Worm (Caenorhabditis elegans) whole organism, L1 larva: ENCODE measurements around the gene rbr-2.

Experiments used
- C04F5.9 ChIP-seq: sonication (generic microtip); optimal IDR thresholded peaks from 2 replicates; lab custom pipeline; 2016; ENCODE audit warnings: missing genetic modification characterization, missing compliant biosample characterization
- C34B4.2 ChIP-seq: sonication (generic microtip); optimal IDR thresholded peaks from 2 replicates; lab custom pipeline; 2017; ENCODE audit warnings: mild to moderate bottlenecking, missing genetic modification characterization, missing compliant biosample characterization
- alr-1 ChIP-seq: fragments of 200-800 bp; sonication (Bioruptor generic); optimal IDR thresholded peaks from 2 replicates; lab custom pipeline; 2018; ENCODE audit warnings: borderline replicate concordance, mild to moderate bottlenecking, missing genetic modification characterization, missing compliant biosample characterization
- ama-1 ChIP-seq: fragments of 150-350 bp; optimal IDR thresholded peaks from 2 replicates; lab custom pipeline; 2014
- blmp-1 ChIP-seq: fragments of 150-350 bp; optimal IDR thresholded peaks from 2 replicates; lab custom pipeline; 2014; ENCODE audit warnings: missing biosample characterization, missing genetic modification characterization
- ceh-8 ChIP-seq: fragments of 200-800 bp; sonication (Bioruptor generic); optimal IDR thresholded peaks from 2 replicates; lab custom pipeline; 2018; ENCODE audit warnings: mild to moderate bottlenecking, missing genetic modification characterization, moderate library complexity, missing compliant biosample characterization
- efl-1 ChIP-seq, 4 experiments: fragments of 150-350 bp; optimal IDR thresholded peaks in 3 of 4; peaks in 1 of 4; 1 replicate in 1 of 4; 2 replicates in 3 of 4; lab custom pipeline; 2014; ENCODE audit warnings: missing biosample characterization in 2 of 4, missing genetic modification characterization in 2 of 4, missing genetic modification reagents in 2 of 4
- egl-13 ChIP-seq: sonication (generic microtip); optimal IDR thresholded peaks from 2 replicates; lab custom pipeline; 2016; ENCODE audit warnings: missing genotype, missing genetic modification reagents, missing genetic modification characterization, missing compliant biosample characterization
- elt-2 ChIP-seq: sonication (generic microtip); optimal IDR thresholded peaks from 2 replicates; lab custom pipeline; 2016; ENCODE audit warnings: missing genetic modification characterization, mild to moderate bottlenecking, inconsistent platforms, missing compliant biosample characterization, missing genetic modification reagents
- elt-3 ChIP-seq, 6 experiments: fragments of 150-350 bp in 1 of 6; sonication (generic microtip); optimal IDR thresholded peaks; 2 replicates each; lab custom pipeline; 2017 to 2018; ENCODE audit warnings: missing biosample characterization in 6 of 6, missing genetic modification characterization in 6 of 6, inconsistent platforms in 1 of 6
- fkh-4 ChIP-seq: sonication (generic microtip); optimal IDR thresholded peaks from 2 replicates; lab custom pipeline; 2016; ENCODE audit warnings: missing compliant biosample characterization, missing genetic modification characterization, borderline replicate concordance
- fos-1 ChIP-seq: fragments of 150-350 bp; optimal IDR thresholded peaks from 2 replicates; lab custom pipeline; 2014; ENCODE audit warnings: missing biosample characterization, missing genetic modification characterization
- grh-1 ChIP-seq: fragments of 200-800 bp; sonication (Bioruptor generic); IDR thresholded peaks from 2 replicates; pipeline ENCODE4 v1.3.6; 2022; ENCODE audit warnings: missing genetic modification reagents, missing genetic modification characterization, missing compliant biosample characterization
- lin-14 ChIP-seq: fragments of 200-800 bp; sonication (Bioruptor generic); optimal IDR thresholded peaks from 2 replicates; lab custom pipeline; 2018; ENCODE audit warnings: mild to moderate bottlenecking, missing genetic modification characterization, moderate library complexity, missing compliant biosample characterization
- lin-15B ChIP-seq: fragments of 150-350 bp; sonication (generic microtip); optimal IDR thresholded peaks from 3 replicates; lab custom pipeline; 2014; ENCODE audit warnings: missing biosample characterization, missing genetic modification characterization
- lin-35 ChIP-seq, 2 experiments: fragments of 150-350 bp; optimal IDR thresholded peaks; 2 replicates each; lab custom pipeline; 2014; ENCODE audit warnings: missing biosample characterization in 2 of 2, missing genetic modification characterization in 2 of 2, missing genetic modification reagents in 2 of 2
- lin-39 ChIP-seq: fragments of 150-350 bp; optimal IDR thresholded peaks from 2 replicates; lab custom pipeline; 2014; ENCODE audit warnings: missing biosample characterization, missing genetic modification reagents, missing genetic modification characterization
- nhr-11 ChIP-seq: fragments of 150-350 bp; optimal IDR thresholded peaks from 2 replicates; lab custom pipeline; 2014; ENCODE audit warnings: missing biosample characterization, missing genetic modification characterization
- nhr-12 ChIP-seq: sonication (generic microtip); optimal IDR thresholded peaks from 2 replicates; lab custom pipeline; 2017; ENCODE audit warnings: missing biosample characterization, missing genetic modification characterization
- nhr-19 ChIP-seq: fragments of 200-800 bp; sonication (Bioruptor generic); conservative IDR thresholded peaks from 2 replicates; pipeline ENCODE4 v1.3.6; 2022; ENCODE audit warnings: missing genetic modification characterization, missing compliant biosample characterization
- nhr-20 ChIP-seq: sonication (generic microtip); optimal IDR thresholded peaks from 2 replicates; lab custom pipeline; 2016; ENCODE audit warnings: mild to moderate bottlenecking, missing genetic modification characterization, missing compliant biosample characterization
- nhr-71 ChIP-seq: sonication (generic microtip); optimal IDR thresholded peaks from 2 replicates; lab custom pipeline; 2016; ENCODE audit warnings: mild to moderate bottlenecking, missing genetic modification characterization, moderate library complexity, missing compliant biosample characterization
- nhr-76 ChIP-seq: sonication (generic microtip); optimal IDR thresholded peaks from 2 replicates; lab custom pipeline; 2017; ENCODE audit warnings: missing biosample characterization, missing genetic modification characterization
- nhr-77 ChIP-seq: fragments of 150-350 bp; optimal IDR thresholded peaks from 2 replicates; lab custom pipeline; 2014; ENCODE audit warnings: missing biosample characterization, missing genetic modification characterization
- nhr-85 ChIP-seq: sonication (generic microtip); peaks from one replicate; lab custom pipeline; 2016; ENCODE audit warnings: missing genetic modification characterization, inconsistent platforms, missing compliant biosample characterization
- nhr-90 ChIP-seq: sonication (generic microtip); optimal IDR thresholded peaks from 2 replicates; lab custom pipeline; 2016; ENCODE audit warnings: mild to moderate bottlenecking, missing genetic modification characterization, missing compliant biosample characterization; ENCODE audit not compliant: poor library complexity
- pag-3 ChIP-seq: sonication (generic microtip); optimal IDR thresholded peaks from 2 replicates; lab custom pipeline; 2017; ENCODE audit warnings: missing genetic modification characterization, mild to moderate bottlenecking, missing compliant biosample characterization, antibody characterized with exemption, borderline replicate concordance; ENCODE audit not compliant: insufficient read depth
- pqm-1 ChIP-seq: sonication (generic microtip); optimal IDR thresholded peaks from 3 replicates; lab custom pipeline; 2017; ENCODE audit warnings: missing biosample characterization, missing genetic modification characterization
- skn-1 ChIP-seq: fragments of 150-350 bp; optimal IDR thresholded peaks from 2 replicates; lab custom pipeline; 2014; ENCODE audit warnings: missing biosample characterization, missing genetic modification characterization
- snpc-4 ChIP-seq: fragments of 150-350 bp; optimal IDR thresholded peaks from 2 replicates; lab custom pipeline; 2014; ENCODE audit warnings: missing biosample characterization, missing genetic modification characterization
- snu-23 ChIP-seq: sonication (generic microtip); optimal IDR thresholded peaks from 2 replicates; lab custom pipeline; 2016; ENCODE audit warnings: missing genetic modification characterization, missing compliant biosample characterization
- sox-4 ChIP-seq: sonication (generic microtip); optimal IDR thresholded peaks from 2 replicates; lab custom pipeline; 2016; ENCODE audit warnings: missing genetic modification characterization, missing compliant biosample characterization
- sup-37 ChIP-seq: fragments of 200-800 bp; sonication (Bioruptor generic); optimal IDR thresholded peaks from 2 replicates; lab custom pipeline; 2018; ENCODE audit warnings: mild to moderate bottlenecking, missing genetic modification characterization, missing compliant biosample characterization
- swsn-7 ChIP-seq: sonication (generic microtip); optimal IDR thresholded peaks from 2 replicates; lab custom pipeline; 2016; ENCODE audit warnings: missing genetic modification characterization, missing compliant biosample characterization
- tbx-2 ChIP-seq: sonication (generic microtip); optimal IDR thresholded peaks from 2 replicates; lab custom pipeline; 2016; ENCODE audit warnings: missing genetic modification characterization, missing compliant biosample characterization
- unc-86 ChIP-seq: sonication (generic microtip); optimal IDR thresholded peaks from 2 replicates; lab custom pipeline; 2016; ENCODE audit warnings: missing genetic modification characterization, missing compliant biosample characterization
- vab-15 ChIP-seq: sonication (generic microtip); optimal IDR thresholded peaks from 2 replicates; lab custom pipeline; 2017; ENCODE audit warnings: missing genotype, mild to moderate bottlenecking, missing genetic modification characterization, missing compliant biosample characterization
- zag-1 ChIP-seq: fragments of 150-350 bp; optimal IDR thresholded peaks from 2 replicates; lab custom pipeline; 2014; ENCODE audit warnings: missing biosample characterization, missing genetic modification characterization
- zip-4 ChIP-seq: fragments of 200-800 bp; sonication (Bioruptor generic); optimal IDR thresholded peaks from 2 replicates; lab custom pipeline; 2018; ENCODE audit warnings: mild to moderate bottlenecking, missing genetic modification characterization, moderate library complexity, missing compliant biosample characterization
- ztf-11 ChIP-seq, 2 experiments: sonication (generic microtip); optimal IDR thresholded peaks; 2 replicates each; lab custom pipeline; 2016 to 2017; ENCODE audit warnings: missing genetic modification characterization in 2 of 2, missing biosample characterization in 1 of 2, missing compliant biosample characterization in 1 of 2
- ztf-4 ChIP-seq: fragments of 150-350 bp; optimal IDR thresholded peaks from 2 replicates; lab custom pipeline; 2014; ENCODE audit warnings: missing biosample characterization, missing genetic modification characterization

The rbr-2 gene

DNA sequence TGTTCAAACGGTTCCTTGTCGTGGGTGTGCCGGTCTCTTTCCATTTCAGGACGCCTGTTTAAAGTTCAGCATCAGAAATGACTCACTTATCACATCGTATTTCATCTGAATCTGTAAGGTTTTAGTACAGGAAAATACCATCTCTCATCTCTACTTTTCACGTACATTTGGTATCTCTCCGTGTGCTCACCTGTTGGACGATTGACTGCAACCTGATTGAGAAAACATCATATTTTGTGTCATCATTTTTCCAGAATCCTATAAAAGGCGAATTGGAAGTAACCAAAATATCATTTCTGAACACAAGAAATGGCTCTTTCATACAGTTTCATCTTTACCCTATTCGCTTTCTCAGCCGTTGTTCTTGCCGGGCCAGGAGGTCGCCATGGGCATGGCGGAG, 19.8 kb upstream of the rbr-2 start, which contains the start of gene srlf-30:
Gene srlf-30, plus strand, starts transcription at position 301 of the 400 bp plus-strand sequence.
- TF ChIP-seq sup-37 (GFP tag; lab: Kevin White, UChicago) (no peak), ama-1 (no peak), nhr-76 (no peak), lin-39 (tag; lab: Kevin White, UChicago) (no peak), ztf-11 (tag; optimal IDR thresholded peaks at IDR 0.05; lab: Kevin White, UChicago) (no peak), C34B4.2 (no peak), skn-1 (no peak), grh-1 (no peak)

ce11 chrIV:10902476-10902875, 17.4 kb upstream of the rbr-2 start:
- TF ChIP-seq lin-14 (no peak), nhr-20 (no peak), vab-15 (tag; lab: Kevin White, UChicago) (no peak), swsn-7 (no peak), alr-1 (tag; lab: Kevin White, UChicago) (no peak), pqm-1 (no peak), nhr-12 (tag; lab: Kevin White, UChicago) (no peak), C34B4.2 (no peak), zag-1 (no peak), nhr-90 (tag; lab: Kevin White, UChicago) (no peak), C04F5.9 (tag; lab: Kevin White, UChicago) (no peak), ceh-8 (no peak), lin-35 (GFP tag; optimal IDR thresholded peaks at IDR 0.05; lab: Kevin White, UChicago) (no peak), lin-15B (tag; lab: Kevin White, UChicago) (no peak), ztf-4 (no peak), egl-13 (tag; lab: Kevin White, UChicago) (no peak), nhr-77 (tag; lab: Kevin White, UChicago) (no peak)

- TF ChIP-seq lin-39 (tag; lab: Kevin White, UChicago) (no peak), nhr-76 (no peak), fkh-4 (tag; lab: Kevin White, UChicago) (no peak)
These were observed 15.6 kb upstream of the rbr-2 start, which contains the start of gene ZK596.3 for ce11 chrIV:10904282-10904681. TSS of gene ZK596.3 (minus strand) at chrIV:10904382.

DNA sequence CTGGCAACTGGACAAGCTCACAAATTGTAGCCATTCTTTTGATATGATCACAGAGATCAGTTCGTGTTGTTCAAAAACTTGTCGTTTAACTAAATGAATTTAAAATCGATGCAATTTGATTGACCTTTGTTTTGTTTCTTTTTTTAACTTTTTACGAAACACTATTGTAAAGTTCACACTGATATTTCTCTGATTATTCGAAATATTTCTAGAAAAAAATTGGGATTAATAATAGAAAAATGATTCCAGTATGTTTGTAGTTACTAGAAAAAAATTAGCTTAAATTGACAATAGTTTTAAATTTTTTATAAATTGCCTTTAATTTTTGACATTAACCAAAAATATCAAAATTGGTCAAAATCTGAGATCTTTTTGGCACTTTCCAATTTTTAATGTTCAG, 10.7 kb upstream of the rbr-2 start, which contains the start of gene ZK596.2:
Gene ZK596.2, minus strand, starts transcription at position 101 of the 400 bp plus-strand sequence.
- TF ChIP-seq fos-1 (no peak), nhr-19 (GFP tag; lab: Robert Waterston, UW) (no peak), pag-3 (tag; lab: Kevin White, UChicago) (no peak), unc-86 (no peak), nhr-11 (no peak), snpc-4 (no peak), nhr-71 (no peak)

DNA sequence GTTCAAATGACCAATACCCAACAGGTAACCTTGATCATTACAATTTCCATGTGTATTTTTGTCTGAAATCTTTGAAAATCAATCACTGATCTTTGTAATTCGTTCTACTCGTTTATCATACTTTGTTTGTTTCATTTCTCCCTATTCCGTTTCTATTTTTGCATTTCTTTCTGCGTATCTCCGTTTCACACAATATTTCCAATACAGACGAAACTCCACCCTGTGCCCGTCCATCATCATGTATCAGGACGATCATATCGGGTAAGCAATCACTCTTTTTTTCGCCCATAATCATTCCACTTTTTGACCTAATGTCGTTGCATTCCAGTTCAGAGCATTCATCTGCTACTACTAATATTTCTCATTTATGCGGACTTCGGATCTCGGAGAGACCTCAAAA, 10.2 kb upstream of the rbr-2 start, which contains the start of gene pyk-2:
Gene pyk-2, plus strand, starts transcription at position 206 of the 400 bp plus-strand sequence.
- TF ChIP-seq elt-3 (tag; optimal IDR thresholded peaks at IDR 0.05; lab: Kevin White, UChicago) (peak in 3 of 6 experiments; percentile 29 to 65 (median 64)), nhr-85 (tag; lab: Kevin White, UChicago) (peak; percentile 88), lin-35 (GFP tag; optimal IDR thresholded peaks at IDR 0.05; lab: Kevin White, UChicago) (peak in 1 of 2 experiments; percentile 29), nhr-20 (peak; percentile 69), nhr-90 (tag; lab: Kevin White, UChicago) (peak; percentile 22), elt-2 (peak; percentile 49), lin-14 (peak; percentile 59), efl-1 (optimal IDR thresholded peaks at IDR 0.05; lab: Kevin White, UChicago) (no peak), efl-1 (GFP tag; optimal IDR thresholded peaks at IDR 0.05 in 1 of 2; lab: Kevin White, UChicago) (peak in 1 of 2 experiments; percentile 75), nhr-19 (GFP tag; lab: Robert Waterston, UW) (peak; percentile 26), sox-4 (tag; lab: Kevin White, UChicago) (no peak), tbx-2 (tag; lab: Kevin White, UChicago) (peak; percentile 19), blmp-1 (tag; lab: Kevin White, UChicago) (no peak), snu-23 (GFP tag; lab: Kevin White, UChicago) (peak; percentile 64), nhr-71 (peak; percentile 56), zip-4 (GFP tag; lab: Kevin White, UChicago) (no peak)
- TF ChIP-seq, all 84 proteins: peak for 12
